Worm (Caenorhabditis elegans) whole organism, young adult: Measurements from ENCODE around the gene fbxl-5.

ENCODE experiments used
- B0035.1 ChIP-seq: sonication (generic microtip); optimal IDR thresholded peaks from 2 replicates; lab custom pipeline; 2016; ENCODE audit warnings: missing genetic modification characterization, mild to moderate bottlenecking, missing compliant biosample characterization, missing genotype, missing genetic modification reagents
- B0336.3 ChIP-seq: fragments of 200-800 bp; sonication (Bioruptor generic); IDR thresholded peaks from 2 replicates; pipeline ENCODE4 v1.3.6; 2022; ENCODE audit warnings: missing genetic modification characterization, missing compliant biosample characterization
- C17E4.6 ChIP-seq: fragments of 200-800 bp; sonication (Bioruptor generic); IDR thresholded peaks from 2 replicates; pipeline ENCODE4 v1.3.6; 2022; ENCODE audit warnings: missing genetic modification reagents, missing genetic modification characterization, missing compliant biosample characterization
- F23B12.7 ChIP-seq: sonication (generic microtip); optimal IDR thresholded peaks from 2 replicates; lab custom pipeline; 2017; ENCODE audit warnings: missing genetic modification characterization, mild to moderate bottlenecking, missing compliant biosample characterization, antibody characterized with exemption, moderate library complexity; ENCODE audit not compliant: insufficient read depth
- F49E8.2 ChIP-seq: sonication (generic microtip); optimal IDR thresholded peaks from 3 replicates; lab custom pipeline; 2017; ENCODE audit warnings: missing genetic modification characterization, mild to moderate bottlenecking, missing compliant biosample characterization, antibody characterized with exemption, moderate library complexity; ENCODE audit not compliant: insufficient read depth
- F52B5.7 ChIP-seq: sonication (generic microtip); optimal IDR thresholded peaks from 2 replicates; lab custom pipeline; 2016; ENCODE audit warnings: mild to moderate bottlenecking, missing genetic modification characterization, missing compliant biosample characterization
- F55B11.4 ChIP-seq: sonication (generic microtip); optimal IDR thresholded peaks from 2 replicates; lab custom pipeline; 2016; ENCODE audit warnings: missing compliant biosample characterization, missing genetic modification characterization, borderline replicate concordance; ENCODE audit not compliant: insufficient read depth
- F57A8.1 ChIP-seq: fragments of 200-800 bp; sonication (Bioruptor generic); optimal IDR thresholded peaks from 2 replicates; lab custom pipeline; 2018; ENCODE audit warnings: mild to moderate bottlenecking, missing genetic modification characterization, moderate library complexity, missing compliant biosample characterization
- K11D2.4 ChIP-seq: fragments of 200-800 bp; sonication (Bioruptor generic); IDR thresholded peaks from 2 replicates; pipeline ENCODE4 v1.3.6; 2022; ENCODE audit warnings: missing genetic modification reagents, missing genetic modification characterization, missing compliant biosample characterization
- Y56A3A.18 ChIP-seq: fragments of 200-800 bp; sonication (Bioruptor generic); IDR thresholded peaks from 2 replicates; pipeline ENCODE4 v1.3.6; 2022; ENCODE audit warnings: missing genetic modification reagents, missing genetic modification characterization, missing compliant biosample characterization
- Y95B8A.8 ChIP-seq: fragments of 200-800 bp; sonication (Bioruptor generic); IDR thresholded peaks from 2 replicates; pipeline ENCODE4 v1.3.6; 2022; ENCODE audit warnings: missing genetic modification reagents, missing genetic modification characterization, missing compliant biosample characterization
- akir-1 ChIP-seq: fragments of 200-800 bp; sonication (Bioruptor generic); optimal IDR thresholded peaks from 2 replicates; lab custom pipeline; 2018; ENCODE audit warnings: mild to moderate bottlenecking, missing genetic modification characterization, moderate library complexity, missing compliant biosample characterization
- ama-1 ChIP-seq, 3 experiments: fragments of 150-350 bp in 1 of 3; sonication (generic microtip) in 2 of 3; optimal IDR thresholded peaks; 2 replicates each; lab custom pipeline; 2014 to 2018; ENCODE audit warnings: missing biosample characterization in 2 of 3, missing genetic modification characterization in 2 of 3, missing genetic modification reagents in 2 of 3
- aptf-2 ChIP-seq: fragments of 200-800 bp; sonication (Bioruptor generic); conservative IDR thresholded peaks from 2 replicates; pipeline ENCODE4 v1.3.6; 2022; ENCODE audit warnings: missing genetic modification reagents, missing genetic modification characterization, missing compliant biosample characterization
- aptf-3 ChIP-seq: fragments of 200-800 bp; sonication (Bioruptor generic); IDR thresholded peaks from 2 replicates; pipeline ENCODE4 v1.3.6; 2022; ENCODE audit warnings: missing genetic modification characterization, missing compliant biosample characterization
- athp-1 ChIP-seq: sonication (generic microtip); optimal IDR thresholded peaks from 2 replicates; lab custom pipeline; 2017; ENCODE audit warnings: mild to moderate bottlenecking, missing genetic modification characterization, missing compliant biosample characterization
- attf-3 ChIP-seq: fragments of 200-800 bp; sonication (Bioruptor generic); conservative IDR thresholded peaks from 2 replicates; pipeline ENCODE4 v1.3.6; 2022; ENCODE audit warnings: missing genetic modification reagents, missing genetic modification characterization, missing compliant biosample characterization
- attf-6 ChIP-seq: fragments of 200-800 bp; sonication (Bioruptor generic); IDR thresholded peaks from 2 replicates; pipeline ENCODE4 v1.3.6; 2022; ENCODE audit warnings: missing genetic modification reagents, missing genetic modification characterization, missing compliant biosample characterization
- bed-1 ChIP-seq: fragments of 200-800 bp; sonication (Bioruptor generic); IDR thresholded peaks from 2 replicates; pipeline ENCODE4 v1.3.6; 2022; ENCODE audit warnings: missing genetic modification reagents, missing genetic modification characterization, missing compliant biosample characterization
- bed-2 ChIP-seq: fragments of 200-800 bp; sonication (Bioruptor generic); IDR thresholded peaks from 2 replicates; pipeline ENCODE4 v1.3.6; 2022; ENCODE audit warnings: missing genetic modification reagents, missing genetic modification characterization, missing compliant biosample characterization
- ccch-3 ChIP-seq: fragments of 200-800 bp; sonication (Bioruptor generic); optimal IDR thresholded peaks from 2 replicates; lab custom pipeline; 2018; ENCODE audit warnings: mild to moderate bottlenecking, missing genetic modification characterization, missing compliant biosample characterization
- cebp-1 ChIP-seq, 2 experiments: fragments of 200-800 bp in 1 of 2; sonication (Bioruptor generic) in 1 of 2; sonication (generic microtip) in 1 of 2; IDR thresholded peaks in 1 of 2; optimal IDR thresholded peaks in 1 of 2; 2 replicates each; pipeline versions ENCODE4 v1.3.6 to Lab custom; 2017 to 2022; ENCODE audit warnings: missing compliant biosample characterization in 2 of 2, missing genetic modification characterization in 2 of 2, mild to moderate bottlenecking in 1 of 2, missing genetic modification reagents in 1 of 2, moderate library complexity in 1 of 2
- cebp-2 ChIP-seq: fragments of 200-800 bp; sonication (Bioruptor generic); IDR thresholded peaks from 2 replicates; pipeline ENCODE4 v1.3.6; 2022; ENCODE audit warnings: missing genetic modification characterization, missing compliant biosample characterization
- ceh-100 ChIP-seq: fragments of 200-800 bp; sonication (Bioruptor generic); IDR thresholded peaks from 2 replicates; pipeline ENCODE4 v1.3.6; 2022; ENCODE audit warnings: missing genetic modification reagents, missing genetic modification characterization, missing compliant biosample characterization
- ceh-27 ChIP-seq: fragments of 200-800 bp; sonication (Bioruptor generic); optimal IDR thresholded peaks from 2 replicates; lab custom pipeline; 2018; ENCODE audit warnings: mild to moderate bottlenecking, missing genetic modification characterization, moderate library complexity, missing compliant biosample characterization
- ceh-40 ChIP-seq: fragments of 200-800 bp; sonication (Bioruptor generic); IDR thresholded peaks from 2 replicates; pipeline ENCODE4 v1.3.6; 2022; ENCODE audit warnings: missing genetic modification characterization, missing compliant biosample characterization
- chd-7 ChIP-seq: sonication (generic microtip); optimal IDR thresholded peaks from 2 replicates; lab custom pipeline; 2016; ENCODE audit warnings: mild to moderate bottlenecking, missing genetic modification characterization, moderate library complexity, missing compliant biosample characterization
- egl-18 ChIP-seq: fragments of 200-800 bp; sonication (Bioruptor generic); IDR thresholded peaks from 2 replicates; pipeline ENCODE4 v1.3.6; 2022; ENCODE audit warnings: missing genetic modification reagents, missing genetic modification characterization, missing compliant biosample characterization
- egl-44 ChIP-seq: fragments of 200-800 bp; sonication (Bioruptor generic); IDR thresholded peaks from 2 replicates; pipeline ENCODE4 v1.3.6; 2022; ENCODE audit warnings: missing genetic modification reagents, missing genetic modification characterization, missing compliant biosample characterization
- ekl-4 ChIP-seq: fragments of 200-800 bp; sonication (Bioruptor generic); IDR thresholded peaks from 2 replicates; pipeline ENCODE4 v1.3.6; 2022; ENCODE audit warnings: missing genetic modification reagents, missing genetic modification characterization, missing compliant biosample characterization
- hrde-1 ChIP-seq: sonication (generic microtip); optimal IDR thresholded peaks from 2 replicates; lab custom pipeline; 2016; ENCODE audit warnings: missing genetic modification characterization, mild to moderate bottlenecking, missing compliant biosample characterization, moderate library complexity, missing genotype, missing genetic modification reagents, borderline replicate concordance
- lin-26 ChIP-seq: fragments of 200-800 bp; sonication (Bioruptor generic); IDR thresholded peaks from 2 replicates; pipeline ENCODE4 v1.3.6; 2022; ENCODE audit warnings: missing genetic modification reagents, missing genetic modification characterization, missing compliant biosample characterization
- lin-54 ChIP-seq: fragments of 200-800 bp; sonication (Bioruptor generic); optimal IDR thresholded peaks from 2 replicates; lab custom pipeline; 2018; ENCODE audit warnings: mild to moderate bottlenecking, missing genetic modification characterization, missing compliant biosample characterization
- madf-6 ChIP-seq: fragments of 200-800 bp; sonication (Bioruptor generic); IDR thresholded peaks from 2 replicates; pipeline ENCODE4 v1.3.6; 2022; ENCODE audit warnings: missing genetic modification reagents, missing genetic modification characterization, missing compliant biosample characterization
- madf-8 ChIP-seq: fragments of 200-800 bp; sonication (Bioruptor generic); conservative IDR thresholded peaks from 2 replicates; pipeline ENCODE4 v1.3.6; 2022; ENCODE audit warnings: missing genetic modification reagents, missing genetic modification characterization, missing compliant biosample characterization
- mcd-1 ChIP-seq: fragments of 200-800 bp; sonication (Bioruptor generic); IDR thresholded peaks from 2 replicates; pipeline ENCODE4 v1.3.6; 2022; ENCODE audit warnings: missing genetic modification reagents, missing genetic modification characterization, missing compliant biosample characterization
- mel-28 ChIP-seq: sonication (generic microtip); optimal IDR thresholded peaks from 2 replicates; lab custom pipeline; 2016; ENCODE audit warnings: borderline replicate concordance, mild to moderate bottlenecking, missing genetic modification characterization, missing compliant biosample characterization
- mes-4 ChIP-seq: sonication (generic microtip); optimal IDR thresholded peaks from 2 replicates; lab custom pipeline; 2016; ENCODE audit warnings: missing genotype, missing genetic modification characterization, missing compliant biosample characterization
- mxl-1 ChIP-seq: sonication (generic microtip); optimal IDR thresholded peaks from 2 replicates; lab custom pipeline; 2016; ENCODE audit warnings: missing genetic modification characterization, missing compliant biosample characterization
- nhr-80 ChIP-seq: sonication (generic microtip); optimal IDR thresholded peaks from 2 replicates; lab custom pipeline; 2016; ENCODE audit warnings: missing genetic modification characterization, missing compliant biosample characterization
- pbrm-1 ChIP-seq: fragments of 200-800 bp; sonication (Bioruptor generic); IDR thresholded peaks from 2 replicates; pipeline ENCODE4 v1.3.6; 2022; ENCODE audit warnings: missing genetic modification reagents, missing genetic modification characterization, missing compliant biosample characterization
- rcor-1 ChIP-seq: fragments of 200-800 bp; sonication (Bioruptor generic); IDR thresholded peaks from 2 replicates; pipeline ENCODE4 v1.3.6; 2022; ENCODE audit warnings: missing genetic modification reagents, missing genetic modification characterization, missing compliant biosample characterization
- snpc-1.1 ChIP-seq: sonication (generic microtip); optimal IDR thresholded peaks from 2 replicates; lab custom pipeline; 2017; ENCODE audit warnings: missing genetic modification characterization, mild to moderate bottlenecking, missing compliant biosample characterization, antibody characterized with exemption, moderate library complexity, missing genotype, missing genetic modification reagents; ENCODE audit not compliant: insufficient read depth
- somi-1 ChIP-seq: fragments of 200-800 bp; sonication (Bioruptor generic); optimal IDR thresholded peaks from 2 replicates; lab custom pipeline; 2018; ENCODE audit warnings: mild to moderate bottlenecking, missing genetic modification characterization, missing compliant biosample characterization
- unc-130 ChIP-seq: sonication (generic microtip); optimal IDR thresholded peaks from 2 replicates; lab custom pipeline; 2016; ENCODE audit warnings: missing genetic modification reagents, missing genetic modification characterization, missing compliant biosample characterization
- unc-62 ChIP-seq: fragments of 150-350 bp; optimal IDR thresholded peaks from 2 replicates; lab custom pipeline; 2014; ENCODE audit warnings: missing biosample characterization, missing genetic modification reagents, missing genetic modification characterization

fbxl-5 gene

ce11 chrV:7733240-7733765 lies 9.4 kb upstream of the fbxl-5 start:
- TF ChIP-seq mcd-1 (GFP tag; lab: Robert Waterston, UW) (0 out of 2 replicates have a peak, but pooled peaks have one; percentile 12), somi-1 (GFP tag; lab: Kevin White, UChicago) (no peak), pbrm-1 (0 out of 2 replicates have a peak, but pooled peaks have one; percentile 32), aptf-2 (no peak), F49E8.2 (tag; lab: Kevin White, UChicago) (peak; percentile 31), unc-130 (GFP tag; lab: Kevin White, UChicago) (no peak), ccch-3 (GFP tag; lab: Kevin White, UChicago) (no peak), K11D2.4 (GFP tag; lab: Robert Waterston, UW) (no peak), nhr-80 (tag; lab: Kevin White, UChicago) (no peak), unc-62 (GFP tag; lab: Kevin White, UChicago) (no peak), athp-1 (tag; lab: Kevin White, UChicago) (peak; percentile 49), B0336.3 (GFP tag; lab: Robert Waterston, UW) (peak; percentile 80), mxl-1 (tag; lab: Kevin White, UChicago) (peak; percentile 26), ama-1 (optimal IDR thresholded peaks at IDR 0.05; lab: Kevin White, UChicago) (no peak), ama-1 (GFP tag; optimal IDR thresholded peaks at IDR 0.05; lab: Kevin White, UChicago) (peak in 1 of 2 experiments; percentile 43), Y56A3A.18 (no peak), egl-18 (no peak), chd-7 (no peak), F57A8.1 (GFP tag; lab: Kevin White, UChicago) (no peak), akir-1 (GFP tag; lab: Kevin White, UChicago) (no peak), B0035.1 (no peak), madf-6 (GFP tag; lab: Robert Waterston, UW) (peak; percentile 42; the same call in 1 of the 2 replicates), attf-3 (GFP tag; lab: Robert Waterston, UW) (no peak), aptf-3 (0 out of 2 replicates have a peak, but pooled peaks have one; percentile 15), lin-26 (GFP tag; lab: Robert Waterston, UW) (no peak), snpc-1.1 (tag; lab: Kevin White, UChicago) (no peak), ceh-40 (GFP tag; lab: Robert Waterston, UW) (no peak), F23B12.7 (no peak), cebp-1 (GFP tag; IDR thresholded peaks at IDR 0.05; lab: Robert Waterston, UW) (no peak), cebp-1 (tag; optimal IDR thresholded peaks at IDR 0.05; lab: Kevin White, UChicago) (no peak), C17E4.6 (GFP tag; lab: Robert Waterston, UW) (no peak), bed-1 (GFP tag; lab: Robert Waterston, UW) (no peak), ceh-100 (GFP tag; lab: Robert Waterston, UW) (no peak), F52B5.7 (tag; lab: Kevin White, UChicago) (peak; percentile 9), ekl-4 (peak; percentile 60; the same call in 1 of the 2 replicates), F55B11.4 (tag; lab: Kevin White, UChicago) (no peak), hrde-1 (tag; lab: Kevin White, UChicago) (peak; percentile 38), mel-28 (tag; lab: Kevin White, UChicago) (no peak), cebp-2 (0 out of 2 replicates have a peak, but pooled peaks have one; percentile 77), lin-54 (peak; percentile 26), rcor-1 (GFP tag; lab: Robert Waterston, UW) (no peak), mes-4 (tag; lab: Kevin White, UChicago) (no peak), egl-44 (GFP tag; lab: Robert Waterston, UW) (no peak), ceh-27 (GFP tag; lab: Kevin White, UChicago) (no peak), Y95B8A.8 (GFP tag; lab: Robert Waterston, UW) (no peak), bed-2 (no peak), attf-6 (GFP tag; lab: Robert Waterston, UW) (no peak), madf-8 (GFP tag; lab: Robert Waterston, UW) (no peak; the same call in 1 of the 2 replicates)
